Worm (Caenorhabditis elegans) whole organism, early embryonic: ENCODE data around the gene Y45F3A.1.

ENCODE experiments used
- ama-1 ChIP-seq: fragments of 150-350 bp; optimal IDR thresholded peaks from 2 replicates; lab custom pipeline; 2014
- ceh-36 ChIP-seq: sonication (generic microtip); optimal IDR thresholded peaks from 2 replicates; lab custom pipeline; 2016; ENCODE audit warnings: missing genetic modification characterization, inconsistent platforms, missing compliant biosample characterization
- ets-7 ChIP-seq: sonication (generic microtip); optimal IDR thresholded peaks from 2 replicates; lab custom pipeline; 2016; ENCODE audit warnings: missing genotype, missing genetic modification characterization, missing compliant biosample characterization
- hmbx-1 ChIP-seq: sonication (generic microtip); optimal IDR thresholded peaks from 2 replicates; lab custom pipeline; 2016; ENCODE audit warnings: mild to moderate bottlenecking, missing genetic modification characterization, missing compliant biosample characterization
- tbx-37 ChIP-seq: fragments of 200-800 bp; sonication (Bioruptor generic); conservative IDR thresholded peaks from 2 replicates; pipeline ENCODE4 v1.3.6; 2022; ENCODE audit warnings: missing genetic modification reagents, missing genetic modification characterization, missing compliant biosample characterization

- TF ChIP-seq hmbx-1 (tag; lab: Kevin White, UChicago) (no peak), ama-1 (lab: Kevin White, UChicago) (no peak), ceh-36 (tag; lab: Kevin White, UChicago) (no peak), tbx-37 (GFP tag; lab: Robert Waterston, UW) (no peak), ets-7 (tag; lab: Kevin White, UChicago) (no peak)
Observed at ce11 chrIII:10605049-10605448, 43.3 kb upstream of the Y45F3A.1 start, which contains the start of gene rabx-5.
